Fruit fly (Drosophila melanogaster) whole organism, pupa: ENCODE data around the gene bam.

Source experiments
- CG10348 ChIP-seq: fragments of 200-800 bp; sonication (Bioruptor generic); IDR thresholded peaks from 2 replicates; pipeline ENCODE4 v1.3.6; 2022; ENCODE audit warnings: missing biosample characterization, missing genetic modification characterization
- CG13204 ChIP-seq: fragments of 200-800 bp; sonication (Bioruptor generic); optimal IDR thresholded peaks from 2 replicates; lab custom pipeline; 2018; ENCODE audit warnings: missing biosample characterization, mild to moderate bottlenecking, missing genetic modification characterization, moderate library complexity
- CG17806 ChIP-seq: fragments of 200-800 bp; sonication (Bioruptor generic); optimal IDR thresholded peaks from 2 replicates; lab custom pipeline; 2018; ENCODE audit warnings: missing biosample characterization, mild to moderate bottlenecking, missing genetic modification characterization, moderate library complexity
- CG8159 ChIP-seq: fragments of 200-800 bp; sonication (Bioruptor generic); optimal IDR thresholded peaks from 3 replicates; lab custom pipeline; 2018; ENCODE audit warnings: missing biosample characterization, mild to moderate bottlenecking, missing genetic modification characterization, moderate library complexity
- CG8301 ChIP-seq: fragments of 200-800 bp; sonication (Bioruptor generic); optimal IDR thresholded peaks from 2 replicates; lab custom pipeline; 2018; ENCODE audit warnings: missing biosample characterization, mild to moderate bottlenecking, missing genetic modification characterization
- D1 ChIP-seq: fragments of 200-800 bp; sonication (Bioruptor generic); optimal IDR thresholded peaks from 2 replicates; lab custom pipeline; 2018; ENCODE audit warnings: missing biosample characterization, mild to moderate bottlenecking, missing genetic modification characterization, moderate library complexity
- EcR ChIP-seq: fragments of 200-800 bp; sonication (Bioruptor generic); optimal IDR thresholded peaks from 3 replicates; lab custom pipeline; 2019; ENCODE audit warnings: missing biosample characterization, missing genetic modification characterization, mild to moderate bottlenecking, moderate library complexity, missing genetic modification reagents
- Pif1A ChIP-seq: fragments of 200-800 bp; sonication (Bioruptor generic); optimal IDR thresholded peaks from 3 replicates; lab custom pipeline; 2016; ENCODE audit warnings: missing biosample characterization, missing genetic modification characterization
- Snoo ChIP-seq: fragments of 200-800 bp; sonication (Bioruptor generic); optimal IDR thresholded peaks from 3 replicates; lab custom pipeline; 2017; ENCODE audit warnings: missing biosample characterization, mild to moderate bottlenecking, missing genetic modification characterization, inconsistent platforms
- rn ChIP-seq: fragments of 200-800 bp; sonication (Bioruptor generic); IDR thresholded peaks from 2 replicates; pipeline ENCODE4 v1.3.6; 2022; ENCODE audit warnings: missing biosample characterization, missing genetic modification characterization

dm6 chr3R:25289589-25289988 lies 44.7 kb upstream of the bam start, which contains the start of gene CG11893:
- TF ChIP-seq CG8159 (no peak), D1 (tag; lab: Kevin White, UChicago) (no peak), rn (GFP tag; lab: Robert Waterston, UW) (no peak), Snoo (tag; lab: Kevin White, UChicago) (no peak), CG8301 (tag; lab: Kevin White, UChicago) (no peak), CG13204 (GFP tag; lab: Kevin White, UChicago) (no peak), EcR (GFP tag; lab: Kevin White, UChicago) (no peak), CG10348 (no peak), CG17806 (no peak), Pif1A (GFP tag; lab: Kevin White, UChicago) (no peak)
